Fruit fly (Drosophila melanogaster) whole organism, embryonic: ENCODE measurements around the gene IscU.

ENCODE experiments used
- CG10321 ChIP-seq: fragments of 200-800 bp; sonication (Bioruptor generic); IDR thresholded peaks from 2 replicates; pipeline ENCODE4 v1.3.6; 2022; ENCODE audit warnings: missing biosample characterization, missing genetic modification characterization
- CG12071 ChIP-seq: fragments of 200-800 bp; sonication (Bioruptor generic); optimal IDR thresholded peaks from 3 replicates; lab custom pipeline; 2018; ENCODE audit warnings: missing biosample characterization, mild to moderate bottlenecking, missing genetic modification characterization
- CG15073 ChIP-seq: fragments of 200-800 bp; sonication (Bioruptor generic); optimal IDR thresholded peaks from 2 replicates; lab custom pipeline; 2016; ENCODE audit warnings: missing biosample characterization, missing genetic modification characterization
- CG18011 ChIP-seq: fragments of 200-800 bp; sonication (Bioruptor generic); optimal IDR thresholded peaks from 2 replicates; lab custom pipeline; 2017; ENCODE audit warnings: missing biosample characterization, missing genetic modification characterization, mild to moderate bottlenecking, moderate library complexity, missing genotype
- CHES-1-like ChIP-seq: fragments of 200-800 bp; sonication (Bioruptor generic); optimal IDR thresholded peaks from 2 replicates; lab custom pipeline; 2016; ENCODE audit warnings: missing biosample characterization, missing genetic modification characterization
- Doc2 ChIP-seq: fragments of 200-800 bp; sonication (Bioruptor generic); IDR thresholded peaks from 2 replicates; pipeline ENCODE4 v1.3.6; 2022; ENCODE audit warnings: missing biosample characterization, missing genetic modification characterization
- Neu2 ChIP-seq: fragments of 200-800 bp; sonication (Bioruptor generic); optimal IDR thresholded peaks from 3 replicates; lab custom pipeline; 2016; ENCODE audit warnings: missing biosample characterization, missing genetic modification characterization, borderline replicate concordance
- Ravus ChIP-seq: fragments of 200-800 bp; sonication (Bioruptor generic); IDR thresholded peaks from 2 replicates; pipeline ENCODE4 v1.3.6; 2022; ENCODE audit warnings: missing biosample characterization, missing genetic modification characterization
- Side ChIP-seq: fragments of 200-800 bp; sonication (Bioruptor generic); optimal IDR thresholded peaks from 2 replicates; lab custom pipeline; 2016; ENCODE audit warnings: missing biosample characterization, missing genetic modification characterization
- Sox102F ChIP-seq: fragments of 200-800 bp; sonication (Bioruptor generic); optimal IDR thresholded peaks from 2 replicates; lab custom pipeline; 2018; ENCODE audit warnings: missing biosample characterization, mild to moderate bottlenecking, missing genetic modification characterization, moderate library complexity
- bigmax ChIP-seq: fragments of 200-800 bp; sonication (Bioruptor generic); optimal IDR thresholded peaks from 2 replicates; lab custom pipeline; 2018; ENCODE audit warnings: missing biosample characterization, mild to moderate bottlenecking, missing genetic modification characterization
- lola ChIP-seq, 3 experiments: fragments of >200 bp in 2 of 3; fragments of 200-800 bp in 1 of 3; sonication (Bioruptor generic) in 1 of 3; optimal IDR thresholded peaks; 2 replicates each; lab custom pipeline; 2017 to 2019; ENCODE audit warnings: missing biosample characterization in 3 of 3, missing genetic modification characterization in 3 of 3, mild to moderate bottlenecking in 1 of 3, moderate library complexity in 1 of 3
- ttk ChIP-seq: fragments of 200-800 bp; sonication (Bioruptor generic); IDR thresholded peaks from 2 replicates; pipeline ENCODE4 v2.1.2; 2022; ENCODE audit warnings: missing biosample characterization, missing genetic modification characterization

DNA sequence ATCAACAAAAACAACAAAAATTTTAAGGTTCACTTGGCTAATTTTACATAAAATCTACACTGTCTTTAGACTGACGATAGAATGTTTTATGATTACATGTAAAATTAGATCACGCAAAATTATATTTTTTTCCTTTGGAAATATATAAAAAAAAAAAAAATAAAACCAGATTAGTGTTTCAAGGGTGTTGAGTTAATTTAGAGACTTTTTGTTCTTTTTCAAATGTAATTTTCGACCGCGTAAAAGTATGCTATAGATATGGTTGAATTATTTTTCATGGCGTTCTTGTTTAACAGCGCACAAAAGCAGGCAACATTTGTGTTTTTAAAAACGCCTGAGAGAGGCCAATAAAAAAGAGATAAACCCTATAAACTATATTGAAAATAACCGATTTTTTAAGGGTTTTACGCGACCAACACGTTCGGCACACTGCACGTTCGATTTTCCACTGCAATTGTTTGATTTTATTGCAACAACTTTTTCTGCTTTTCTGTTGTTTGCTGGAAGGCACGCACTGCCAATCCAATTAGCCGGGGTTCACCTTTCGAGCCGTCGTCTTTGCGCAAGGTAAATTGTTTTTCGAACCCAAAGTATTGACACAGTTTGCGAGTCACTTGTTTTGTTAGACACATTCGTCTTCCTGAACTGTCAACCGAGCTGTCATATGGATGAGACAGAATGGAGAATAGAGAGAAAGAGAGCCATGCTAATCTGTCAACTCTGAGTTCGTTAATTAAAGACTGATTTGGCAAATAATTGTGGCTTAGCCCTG, 39.3 kb upstream of the IscU start:
- no peak for TF ChIP-seq Sox102F (GFP tag; lab: Kevin White, UChicago)
- no peak for TF ChIP-seq CG15073 (GFP tag; lab: Kevin White, UChicago)
- no peak for TF ChIP-seq Side (GFP tag; lab: Kevin White, UChicago)
- TF ChIP-seq Neu2 (GFP tag; lab: Kevin White, UChicago): no peak
- no peak for TF ChIP-seq CG10321 (GFP tag; lab: Robert Waterston, UW)
- peak in 1 of 3 experiments; percentile 52 for TF ChIP-seq lola (GFP tag; optimal IDR thresholded peaks at IDR 0.05; lab: Kevin White, UChicago)
- TF ChIP-seq bigmax (GFP tag; lab: Kevin White, UChicago): no peak
- TF ChIP-seq Ravus (GFP tag; lab: Robert Waterston, UW): no peak
- TF ChIP-seq CHES-1-like: no peak
- no peak for TF ChIP-seq CG12071 (GFP tag; lab: Kevin White, UChicago)
- no peak for TF ChIP-seq CG18011 (GFP tag; lab: Kevin White, UChicago)
- TF ChIP-seq ttk: no peak
- TF ChIP-seq Doc2 (GFP tag; lab: Robert Waterston, UW): no peak
